Fruit fly (Drosophila melanogaster) S2 (cell line): ENCODE measurements around the gene Piezo.

Experiments
- CG8478 ChIP-seq: fragments of >200 bp; optimal IDR thresholded peaks from 2 replicates; lab custom pipeline; 2018
- CTCF ChIP-seq, 2 experiments: fragments of >200 bp; optimal IDR thresholded peaks; 2 replicates each; lab custom pipeline; 2018

The Piezo gene

DNA sequence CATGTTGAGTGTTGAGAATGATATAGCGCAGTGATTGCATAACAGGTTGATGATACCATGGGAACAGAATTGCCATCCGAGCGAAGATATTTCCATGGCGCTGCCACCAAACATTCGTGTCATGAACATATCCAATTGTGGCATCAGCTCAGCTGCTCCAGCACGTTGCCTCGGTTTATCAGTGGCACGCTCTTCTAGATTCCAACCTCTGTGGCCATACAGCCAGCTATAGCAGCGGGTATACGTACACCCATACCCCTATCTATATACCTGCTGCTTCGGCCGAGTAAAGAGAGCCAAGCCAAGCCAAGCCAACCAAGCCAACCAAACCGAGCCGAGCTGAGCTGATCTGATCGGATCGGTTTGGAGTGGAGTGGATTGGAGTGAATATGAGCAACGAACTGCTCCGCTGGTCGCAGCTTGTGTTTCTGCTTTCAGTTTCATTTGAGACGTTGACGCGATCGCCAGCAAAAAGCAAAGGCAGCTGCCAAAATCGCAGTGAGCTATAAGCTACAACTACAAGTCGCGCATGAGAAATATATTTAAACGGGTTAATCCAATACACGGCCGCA is 14.3 kb upstream of the Piezo start:
- no peak for TF ChIP-seq CG8478 (lab: Kevin White, UChicago)
- no peak for TF ChIP-seq CTCF (optimal IDR thresholded peaks at IDR 0.05; lab: Kevin White, UChicago)

DNA sequence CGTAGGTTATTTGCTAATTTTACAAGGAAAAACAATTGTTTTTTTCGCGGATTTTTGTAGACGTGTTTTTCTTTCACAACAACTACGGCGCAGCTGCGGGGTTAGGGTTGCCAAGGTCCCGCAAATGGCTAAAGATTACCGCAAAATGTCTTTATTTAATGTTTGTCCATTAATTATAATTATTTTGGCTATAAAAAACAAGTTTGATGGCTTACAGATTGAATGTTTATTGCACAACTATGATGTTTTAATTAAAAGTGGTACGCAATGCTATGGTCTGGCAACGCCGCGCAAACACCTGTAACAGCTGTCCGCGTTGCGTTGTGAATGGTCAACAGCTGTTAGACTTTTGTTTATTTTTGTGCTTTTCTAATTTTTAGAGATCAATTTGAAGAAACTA is 6.2 kb upstream of the Piezo start:
- no peak for TF ChIP-seq CTCF (optimal IDR thresholded peaks at IDR 0.05; lab: Kevin White, UChicago)

DNA sequence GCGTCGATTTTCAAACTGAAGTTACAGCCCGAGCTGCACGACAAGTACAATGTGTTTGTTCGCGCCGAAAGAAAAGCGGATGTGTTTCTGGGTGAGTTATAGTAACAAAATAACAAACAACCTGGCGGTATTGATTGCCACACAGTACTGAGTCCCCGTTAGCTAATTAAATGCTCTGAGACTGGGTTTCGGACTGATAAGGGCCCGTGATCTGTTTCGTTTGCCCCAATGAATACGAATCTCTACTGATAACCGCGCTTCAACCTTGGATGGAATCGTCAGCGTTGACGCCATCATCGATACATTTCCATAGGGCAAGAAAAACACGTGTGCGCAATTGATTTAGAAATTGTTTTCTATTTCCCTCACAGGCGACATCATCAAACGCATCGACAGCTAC is 5.7 kb upstream of the Piezo start:
- no peak for TF ChIP-seq CG8478 (lab: Kevin White, UChicago)
- no peak for TF ChIP-seq CTCF (optimal IDR thresholded peaks at IDR 0.05; lab: Kevin White, UChicago)

DNA sequence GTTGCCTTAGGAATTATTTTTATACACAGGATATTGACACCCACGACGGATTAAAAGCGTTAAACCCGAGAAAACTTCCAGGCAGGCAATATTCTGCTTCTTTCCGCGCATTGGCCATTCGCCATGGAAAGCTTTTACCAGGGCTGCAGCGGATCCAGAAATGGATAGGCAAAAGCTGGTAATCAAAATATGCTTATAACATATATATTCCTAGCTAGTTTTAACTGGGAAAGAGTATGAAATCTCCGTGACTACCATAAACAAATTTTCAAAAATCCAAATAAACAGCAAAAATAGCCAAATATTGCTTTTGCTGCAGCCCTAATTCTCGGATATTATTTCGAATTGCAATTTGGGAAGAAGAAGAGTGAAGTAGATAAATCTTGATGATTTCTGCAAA is 3.4 kb upstream of the Piezo start, which contains the start of the genes PAPLA1 and Rbsn-5:
Gene PAPLA1 (minus strand): TSS at position 141 of the 400 bp plus-strand sequence.
Gene Rbsn-5 (plus strand): TSS at position 335 of the 400 bp plus-strand sequence.
- TF ChIP-seq CTCF (optimal IDR thresholded peaks at IDR 0.05; lab: Kevin White, UChicago) (no peak), CG8478 (lab: Kevin White, UChicago) (no peak)

DNA sequence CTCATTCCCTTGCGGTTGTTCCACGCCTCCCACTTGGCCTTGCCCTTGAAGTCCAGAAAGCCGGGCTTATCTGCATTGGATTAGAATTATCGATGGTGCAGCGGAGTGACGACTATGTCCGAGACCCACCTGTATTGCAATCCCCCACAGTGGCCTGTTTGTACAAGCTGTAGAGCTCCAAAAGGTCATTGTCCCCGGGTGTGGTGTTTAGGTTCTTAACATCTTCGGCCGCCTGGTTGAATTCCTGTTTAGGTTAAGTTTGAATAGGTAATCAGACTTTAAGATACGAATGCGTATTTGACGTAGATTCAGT is 923 bp upstream of the Piezo start:
- TF ChIP-seq CTCF (optimal IDR thresholded peaks at IDR 0.05; lab: Kevin White, UChicago) = no peak
- no peak for TF ChIP-seq CG8478 (lab: Kevin White, UChicago)

DNA sequence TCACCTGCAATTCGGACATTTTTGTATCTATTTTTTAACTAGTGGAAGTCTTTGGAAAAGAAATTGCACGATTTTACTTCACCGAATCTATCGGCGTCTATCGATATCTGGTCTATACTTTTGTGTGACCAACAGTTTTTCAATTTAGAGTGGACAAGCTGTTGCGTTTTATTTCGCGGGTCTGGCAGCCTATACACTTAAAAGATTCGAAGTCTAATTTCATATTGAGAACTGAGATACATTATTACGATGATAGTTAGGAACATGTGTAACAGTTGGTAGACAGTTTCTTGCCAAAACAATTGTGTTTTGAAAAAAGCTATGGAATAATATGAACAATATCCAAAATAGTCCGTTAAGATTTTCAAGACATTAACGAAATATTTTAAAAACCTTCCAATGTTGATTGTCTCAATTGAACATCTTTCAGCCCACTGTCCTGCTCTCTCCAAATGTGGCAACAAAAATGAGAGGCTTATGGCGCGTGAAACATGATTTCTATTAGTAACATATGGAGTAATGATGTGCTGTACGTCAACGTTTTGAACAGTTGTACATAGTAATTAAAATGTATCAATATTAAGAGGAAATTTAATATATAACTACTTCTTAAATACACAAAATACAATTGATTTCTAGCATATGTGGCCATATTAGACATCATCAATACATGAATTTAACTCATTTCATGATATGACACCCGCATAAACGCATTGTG is 407 bp upstream of the Piezo start, which contains the start of gene Acbp1:
Gene Acbp1 (minus strand): TSS at position 146 of the 718 bp plus-strand sequence.
- TF ChIP-seq CTCF (optimal IDR thresholded peaks at IDR 0.05; lab: Kevin White, UChicago) (no peak), CG8478 (lab: Kevin White, UChicago) (no peak)

DNA sequence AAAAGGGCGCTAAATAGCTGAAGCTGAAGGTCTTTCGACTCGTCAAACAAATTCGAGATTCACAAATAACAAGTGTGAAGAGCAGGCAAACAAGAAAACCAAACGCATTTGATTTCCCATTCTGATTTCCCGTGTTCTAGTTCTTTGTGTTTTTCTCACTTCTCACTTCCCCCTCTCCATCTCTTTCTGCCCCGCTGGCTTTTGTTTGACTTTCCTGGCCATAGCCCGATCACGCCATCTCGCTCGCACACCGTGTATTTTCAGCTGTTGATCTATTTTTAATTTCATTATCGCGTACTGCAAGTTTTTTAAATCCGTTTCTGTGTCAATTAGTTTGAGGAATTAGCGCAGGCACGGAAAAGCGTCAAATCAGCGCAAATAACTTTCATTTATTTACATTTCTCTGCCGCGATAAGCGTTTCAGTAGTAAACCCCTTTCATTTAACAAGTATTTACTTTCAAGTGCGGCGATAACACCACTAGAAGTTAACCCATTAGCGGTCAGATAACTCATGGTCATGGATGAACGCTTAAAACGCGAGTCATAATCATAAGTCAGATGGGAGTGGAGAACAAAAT is 804 bp downstream of the Piezo start:
- TF ChIP-seq CTCF (optimal IDR thresholded peaks at IDR 0.05; lab: Kevin White, UChicago) = no peak
- no peak for TF ChIP-seq CG8478 (lab: Kevin White, UChicago)

DNA sequence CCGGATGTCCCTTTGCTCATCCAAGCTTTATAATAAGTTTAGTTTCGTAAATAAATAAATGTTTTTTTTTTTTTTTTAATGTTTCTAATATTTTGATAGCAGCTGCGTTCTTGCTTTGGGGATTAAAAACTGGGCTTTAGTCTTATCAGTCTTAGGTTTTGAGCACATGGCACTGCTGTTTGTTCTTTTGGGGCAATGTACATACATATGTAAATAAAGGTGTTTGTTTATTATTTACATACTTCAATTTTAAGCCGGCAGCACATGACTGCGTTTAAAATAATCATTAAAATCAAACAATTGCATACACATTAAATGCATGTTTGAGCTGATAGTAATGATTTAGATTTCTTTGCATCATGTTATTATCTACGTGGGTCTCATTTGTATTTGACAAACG is 1.3 kb downstream of the Piezo start:
- TF ChIP-seq CG8478 (lab: Kevin White, UChicago) = no peak

DNA sequence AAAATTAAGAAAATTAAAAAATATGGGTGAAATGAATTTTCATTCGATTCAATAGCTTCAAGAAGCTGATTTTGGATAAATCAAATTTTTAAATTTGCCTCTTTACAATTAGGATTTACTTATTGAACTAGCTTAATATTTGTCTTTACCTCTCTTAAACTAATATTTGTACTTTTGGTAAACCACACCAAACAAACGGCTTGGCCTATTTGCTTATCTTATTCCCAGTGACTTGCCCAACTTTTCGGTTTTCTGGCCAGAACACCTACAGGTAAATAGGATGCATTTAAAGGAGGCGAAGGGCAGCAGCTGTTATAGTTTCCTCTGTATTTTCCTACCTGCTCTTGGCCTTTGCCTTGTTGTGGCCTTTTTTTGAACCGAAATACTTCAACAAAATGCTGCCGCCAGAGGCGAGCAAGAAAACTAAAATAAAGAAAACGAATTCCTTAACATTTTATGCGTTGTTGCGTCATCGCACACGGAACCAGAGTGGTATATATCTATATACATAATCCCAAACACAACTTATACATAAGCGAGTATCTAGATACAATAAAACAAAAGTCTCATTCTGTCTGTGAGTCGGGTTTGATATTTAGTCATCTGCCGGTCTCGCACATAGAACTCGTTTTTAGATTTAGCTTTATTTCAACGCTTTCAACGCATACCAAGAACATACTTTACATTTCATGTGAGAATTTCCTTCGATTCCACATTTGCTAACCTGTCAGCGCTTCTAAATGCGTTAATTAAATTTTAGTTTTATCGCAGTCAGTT is 3.1 kb downstream of the Piezo start:
- TF ChIP-seq CG8478 (lab: Kevin White, UChicago) (no peak), CTCF (optimal IDR thresholded peaks at IDR 0.05; lab: Kevin White, UChicago) (no peak)

DNA sequence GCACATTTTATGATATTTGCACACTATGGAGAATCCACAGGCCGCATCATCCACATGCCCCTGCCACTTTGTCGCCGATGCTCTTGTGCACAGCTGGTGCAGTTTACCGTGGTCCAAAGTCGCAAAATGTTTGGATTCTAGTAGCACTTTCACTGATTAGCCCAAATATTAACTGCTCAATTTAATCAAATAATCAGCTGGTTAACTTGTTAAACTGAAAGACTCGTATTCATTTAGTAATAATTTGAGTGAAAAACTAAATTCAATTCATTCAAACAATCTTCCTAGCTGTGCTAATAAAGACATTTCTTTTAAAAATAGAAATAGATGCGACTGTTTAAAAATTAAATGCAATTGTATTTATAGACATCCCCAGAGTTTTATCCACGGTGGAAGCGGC is 5.2 kb downstream of the Piezo start:
- TF ChIP-seq CTCF (optimal IDR thresholded peaks at IDR 0.05; lab: Kevin White, UChicago) = no peak
- no peak for TF ChIP-seq CG8478 (lab: Kevin White, UChicago)

DNA sequence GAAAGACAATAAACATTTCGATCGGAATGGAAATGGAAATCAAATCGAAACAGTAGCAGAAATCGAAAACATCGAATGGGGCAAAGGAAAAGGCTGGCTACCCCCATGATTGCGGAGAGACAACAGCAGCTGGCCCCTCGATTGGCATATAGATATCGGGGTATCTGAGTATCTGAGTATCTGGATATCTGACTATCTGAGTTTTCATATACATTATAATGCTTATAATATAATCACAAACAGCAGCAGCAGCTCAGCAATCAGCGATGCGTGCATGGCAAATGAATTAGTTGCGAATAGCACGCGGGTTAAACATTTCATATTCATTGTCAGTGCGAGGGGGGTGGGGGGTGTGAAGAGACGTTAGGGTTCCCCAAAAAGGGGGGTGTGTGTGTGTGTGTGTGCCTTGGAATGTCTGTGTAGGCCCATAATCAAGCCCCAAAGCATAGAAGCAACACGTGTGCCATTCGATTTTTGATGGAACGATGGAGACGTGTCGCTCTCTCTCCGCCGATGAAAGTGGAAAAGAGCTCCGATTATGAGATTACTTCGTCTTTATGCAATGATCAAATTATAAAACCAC is 7.8 kb downstream of the Piezo start:
- TF ChIP-seq CTCF (optimal IDR thresholded peaks at IDR 0.05; lab: Kevin White, UChicago) = no peak
- TF ChIP-seq CG8478 (lab: Kevin White, UChicago) = no peak

DNA sequence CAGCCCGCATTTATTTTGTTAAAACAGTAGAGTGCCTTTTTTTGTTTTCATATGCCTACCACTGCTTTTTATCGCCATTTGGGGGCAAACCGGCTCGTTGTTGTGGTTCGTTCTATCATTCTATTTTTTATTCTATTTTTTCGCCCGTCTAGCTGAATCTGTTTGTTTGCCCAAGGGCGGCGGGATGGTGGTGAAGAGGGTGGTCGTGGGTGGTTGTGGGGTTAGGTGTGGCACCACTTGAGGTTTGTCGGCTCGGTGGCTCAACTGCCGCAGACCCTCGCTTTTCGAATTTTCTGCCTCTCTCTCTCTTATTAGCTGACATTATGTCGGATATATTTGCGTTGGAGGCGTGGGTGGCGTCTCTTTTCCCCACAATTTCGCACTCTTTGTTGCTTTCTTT is 8.7 kb downstream of the Piezo start:
- no peak for TF ChIP-seq CG8478 (lab: Kevin White, UChicago)
- no peak for TF ChIP-seq CTCF (optimal IDR thresholded peaks at IDR 0.05; lab: Kevin White, UChicago)

DNA sequence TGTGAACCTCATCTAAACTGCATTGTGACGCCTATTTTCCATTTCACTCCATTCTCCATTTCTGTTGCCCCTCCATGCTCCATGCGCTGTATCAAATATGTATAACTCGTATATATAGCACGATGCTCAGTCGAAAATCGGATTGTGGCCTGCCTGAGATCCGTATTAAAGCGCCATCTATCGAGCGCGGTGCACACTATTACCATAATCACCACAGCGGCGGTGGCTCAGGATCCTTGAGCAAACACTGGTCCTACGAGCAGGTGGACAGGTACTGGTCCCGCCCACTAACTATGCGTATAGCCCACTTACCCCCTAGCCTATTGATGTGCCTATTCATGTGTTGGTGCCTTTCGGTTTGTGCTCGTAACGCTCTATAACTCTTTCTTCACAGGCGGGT is 22.1 kb downstream of the Piezo start:
- TF ChIP-seq CTCF (optimal IDR thresholded peaks at IDR 0.05; lab: Kevin White, UChicago) (peak; percentile 82 to 90), CG8478 (lab: Kevin White, UChicago) (no peak)

DNA sequence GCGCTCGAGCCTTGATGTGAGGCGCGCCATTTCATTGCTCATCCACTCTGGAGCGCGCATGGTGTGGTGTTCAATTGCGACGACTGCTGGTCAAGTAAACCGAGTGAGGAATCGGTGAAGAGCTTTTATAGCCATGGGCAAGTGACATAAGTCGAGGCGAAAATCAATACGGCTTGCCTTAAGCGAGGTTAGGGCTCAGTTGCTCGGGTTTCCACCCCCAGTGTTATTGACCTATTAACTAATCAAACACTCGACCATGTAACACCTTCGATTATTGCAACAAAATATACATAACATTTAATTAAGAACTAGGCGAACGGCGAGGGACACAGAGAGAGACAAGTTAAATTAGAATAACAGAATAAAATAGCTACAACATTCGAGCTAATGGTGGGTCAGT is 27.8 kb downstream of the Piezo start, which contains the start of gene CG34134:
Gene CG34134 (minus strand): TSS at position 101 of the 400 bp plus-strand sequence.
- no peak for TF ChIP-seq CG8478 (lab: Kevin White, UChicago)
- TF ChIP-seq CTCF (optimal IDR thresholded peaks at IDR 0.05; lab: Kevin White, UChicago) = no peak
